Fruit fly (Drosophila melanogaster): ENCODE results near the gene Vps45.

Gene Vps45

dm6 chr3R:9559413-9560014 is 4.2 kb upstream of the Vps45 start, which contains the start of the genes AP-1mu and MBD-like (continued):
- TF ChIP-seq ham (GFP tag; IDR thresholded peaks at IDR 0.05) (no peak), Hsf (GFP tag; optimal IDR thresholded peaks at IDR 0.05) (peak; percentile 77), Bteb2 (GFP tag; optimal IDR thresholded peaks at IDR 0.05) (peak; percentile 52), CG7745 (tag; optimal IDR thresholded peaks at IDR 0.05) (no peak), fu2 (GFP tag; optimal IDR thresholded peaks at IDR 0.05) (peak; percentile 50), CG30403 (GFP tag; optimal IDR thresholded peaks at IDR 0.05) (peak; percentile 83), bigmax (GFP tag; optimal IDR thresholded peaks at IDR 0.05) (no peak), CG3407 (GFP tag; optimal IDR thresholded peaks at IDR 0.05) (no peak), CG7271 (tag; optimal IDR thresholded peaks at IDR 0.05) (no peak), seq (GFP tag; IDR thresholded peaks at IDR 0.05) (no peak), fru (optimal IDR thresholded peaks at IDR 0.05) (no peak), tgo (GFP tag; IDR thresholded peaks at IDR 0.05) (peak; percentile 65), btn (GFP tag; optimal IDR thresholded peaks at IDR 0.05) (no peak), CG9817 (tag; optimal IDR thresholded peaks at IDR 0.05) (peak; percentile 60), H2.0 (GFP tag; IDR thresholded peaks at IDR 0.05) (peak; percentile 47; the same call in 1 of the 2 replicates), hbn (GFP tag; IDR thresholded peaks at IDR 0.05; ENCODE audit: partially characterized antibody) (peak; percentile 49), mld (GFP tag; IDR thresholded peaks at IDR 0.05; ENCODE audit: partially characterized antibody) (0 out of 3 replicates have a peak, but pooled peaks have one; percentile 17), CG11695 (GFP tag; IDR thresholded peaks at IDR 0.05) (no peak), MBD-R2 (GFP tag; IDR thresholded peaks at IDR 0.05) (peak; percentile 81), Xbp1 (GFP tag; optimal IDR thresholded peaks at IDR 0.05) (peak; percentile 73), zen (tag; optimal IDR thresholded peaks at IDR 0.05) (peak; percentile 46), CG31388 (GFP tag; optimal IDR thresholded peaks at IDR 0.05) (peak; percentile 2), ems (GFP tag; optimal IDR thresholded peaks at IDR 0.05) (peak; percentile 69), CG4707 (GFP tag; optimal IDR thresholded peaks at IDR 0.05) (no peak), Atf6 (GFP tag; IDR thresholded peaks at IDR 0.05) (peak; percentile 67), HLH54F (GFP tag; optimal IDR thresholded peaks at IDR 0.05) (peak; percentile 80), Med (GFP tag) (peak; percentile 94), chn (GFP tag; optimal IDR thresholded peaks at IDR 0.05) (peak; percentile 77), dmrt99B (tag; optimal IDR thresholded peaks at IDR 0.05) (no peak), CG8765 (GFP tag; IDR thresholded peaks at IDR 0.05) (peak; percentile 43; the same call in 1 of the 2 replicates), cwo (GFP tag; optimal IDR thresholded peaks at IDR 0.05) (no peak), CG1832 (GFP tag; optimal IDR thresholded peaks at IDR 0.05) (no peak), pum (GFP tag; optimal IDR thresholded peaks at IDR 0.05) (peak; percentile 57), her (GFP tag; optimal IDR thresholded peaks at IDR 0.05) (peak; percentile 9), emc (GFP tag; optimal IDR thresholded peaks at IDR 0.05) (peak; percentile 1), Rfx (GFP tag; IDR thresholded peaks at IDR 0.05) (peak; percentile 76), Taf1 (GFP tag; IDR thresholded peaks at IDR 0.05) (peak; percentile 48; the same call in 1 of the 2 replicates), CG8281 (tag; optimal IDR thresholded peaks at IDR 0.05) (no peak), CG10147 (GFP tag; optimal IDR thresholded peaks at IDR 0.05) (peak; percentile 46), lmd (GFP tag; IDR thresholded peaks at IDR 0.05) (peak; percentile 60; the same call in 1 of the 2 replicates), CG4282 (GFP tag; optimal IDR thresholded peaks at IDR 0.05) (no peak), CG30020 (tag; optimal IDR thresholded peaks at IDR 0.05) (peak; percentile 59), CG10366 (GFP tag; IDR thresholded peaks at IDR 0.05) (peak; percentile 35; the same call in 1 of the 2 replicates), esg (GFP tag; conservative IDR thresholded peaks at IDR 0.05) (peak; percentile 55), Camta (GFP tag; optimal IDR thresholded peaks at IDR 0.05) (peak; percentile 74), Neu2 (GFP tag; optimal IDR thresholded peaks at IDR 0.05; ENCODE audit: borderline replicate concordance) (no peak), p53 (GFP tag; optimal IDR thresholded peaks at IDR 0.05) (peak; percentile 2), schlank (tag; optimal IDR thresholded peaks at IDR 0.05) (no peak), gem (tag; optimal IDR thresholded peaks at IDR 0.05) (no peak), CG31365 (tag; optimal IDR thresholded peaks at IDR 0.05) (no peak), kni (GFP tag; optimal IDR thresholded peaks at IDR 0.05) (peak; percentile 10)

Data from whole organism, embryonic.